Fruit fly (Drosophila melanogaster) whole organism: ENCODE results near the gene CG14043.

Experiments
- CG8478 ChIP-seq: fragments of >200 bp; optimal IDR thresholded peaks from 2 replicates; lab custom pipeline; 2018; ENCODE audit warnings: inconsistent platforms
- Dll ChIP-seq: fragments of >200 bp; optimal IDR thresholded peaks from 2 replicates; lab custom pipeline; 2017
- EcR ChIP-seq, 2 experiments: fragments of >200 bp; optimal IDR thresholded peaks; 2 replicates each; lab custom pipeline; 2017; ENCODE audit warnings: missing biosample characterization in 2 of 2, missing genetic modification characterization in 2 of 2, missing genetic modification reagents in 2 of 2
- pan ChIP-seq: fragments of >200 bp; optimal IDR thresholded peaks from 2 replicates; lab custom pipeline; 2017
- psq ChIP-seq: fragments of >200 bp; optimal IDR thresholded peaks from 2 replicates; lab custom pipeline; 2017
- usp ChIP-seq: fragments of >200 bp; optimal IDR thresholded peaks from 2 replicates; lab custom pipeline; 2017; ENCODE audit warnings: missing biosample characterization, missing genetic modification characterization, mixed read lengths

DNA sequence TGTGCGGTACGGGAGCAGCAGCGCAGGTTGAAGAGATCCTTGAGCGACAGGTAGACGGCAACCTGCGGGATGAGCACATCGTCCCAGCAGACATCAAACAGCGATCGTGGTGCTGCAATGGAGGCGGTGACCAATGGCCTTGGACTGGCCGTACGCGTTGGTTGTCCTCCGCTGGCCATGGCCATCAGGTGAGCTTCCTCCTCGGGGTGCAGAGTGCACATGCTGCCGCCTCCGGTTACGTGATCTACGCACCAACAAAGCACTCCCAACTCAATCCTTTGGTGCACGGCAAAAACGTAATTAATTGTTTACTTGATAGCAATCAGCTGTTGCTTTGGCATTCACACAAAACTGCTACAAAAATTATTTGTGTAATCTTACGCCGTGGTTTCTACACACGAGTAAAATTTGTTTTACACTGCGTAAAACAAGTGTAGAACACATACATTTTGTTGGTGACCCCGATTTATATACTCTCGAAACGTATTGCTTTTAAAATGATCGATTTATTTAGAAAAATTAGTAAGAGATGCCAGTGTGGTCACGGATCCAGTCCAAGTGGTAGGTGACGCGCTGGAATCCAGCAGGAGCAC lies 22.0 kb upstream of the CG14043 start, which contains the start of gene jet:
- TF ChIP-seq Dll: no peak
- TF ChIP-seq psq (lab: Kevin White, UChicago): no peak
- no peak for TF ChIP-seq EcR (GFP tag; optimal IDR thresholded peaks at IDR 0.05; lab: Kevin White, UChicago)
- no peak for TF ChIP-seq CG8478 (lab: Kevin White, UChicago)
- no peak for TF ChIP-seq pan (lab: Kevin White, UChicago)
- no peak for TF ChIP-seq usp (GFP tag; lab: Kevin White, UChicago)
